Fruit fly (Drosophila melanogaster) whole organism, wandering third instar larva: ENCODE results near the gene osp.
A peak's percentile ranks its signal among the peaks of the same experiment; 100 is the strongest.

Source experiments
- Abd-B ChIP-seq: fragments of >200 bp; optimal IDR thresholded peaks from 2 replicates; lab custom pipeline; 2017; ENCODE audit warnings: missing biosample characterization, missing genetic modification characterization
- CG32264 ChIP-seq: fragments of 200-800 bp; sonication (Bioruptor generic); optimal IDR thresholded peaks from 2 replicates; lab custom pipeline; 2016; ENCODE audit warnings: missing biosample characterization, missing genetic modification characterization
- CG9705 ChIP-seq: fragments of 200-800 bp; sonication (Bioruptor generic); optimal IDR thresholded peaks from 2 replicates; lab custom pipeline; 2018; ENCODE audit warnings: missing biosample characterization, mild to moderate bottlenecking, missing genetic modification characterization
- Dfd ChIP-seq: fragments of >200 bp; optimal IDR thresholded peaks from 2 replicates; lab custom pipeline; 2017; ENCODE audit warnings: missing biosample characterization, missing genetic modification characterization
- Dif ChIP-seq: fragments of 200-275, 200-300 bp; sonication (Bioruptor generic); optimal IDR thresholded peaks from 2 replicates; lab custom pipeline; 2018; ENCODE audit warnings: missing biosample characterization, missing genetic modification characterization; ENCODE audit not compliant: partially characterized antibody
- GATAd ChIP-seq: sonication (Bioruptor generic); optimal IDR thresholded peaks from 2 replicates; lab custom pipeline; 2016; ENCODE audit warnings: missing biosample characterization, missing genetic modification characterization
- Hnf4 ChIP-seq: fragments of 200-800 bp; sonication (Bioruptor generic); optimal IDR thresholded peaks from 2 replicates; lab custom pipeline; 2016; ENCODE audit warnings: missing biosample characterization, mild to moderate bottlenecking, missing genetic modification characterization
- Hr78 ChIP-seq: fragments of >200 bp; optimal IDR thresholded peaks from 2 replicates; lab custom pipeline; 2017; ENCODE audit warnings: missing biosample characterization, missing genetic modification characterization
- Jra ChIP-seq: sonication (Bioruptor generic); optimal IDR thresholded peaks from 2 replicates; lab custom pipeline; 2016; ENCODE audit warnings: missing biosample characterization, missing genetic modification characterization
- N ChIP-seq: fragments of >200 bp; optimal IDR thresholded peaks from 2 replicates; lab custom pipeline; 2018; ENCODE audit warnings: missing biosample characterization, missing external identifiers, missing genetic modification characterization
- OdsH ChIP-seq: fragments of 200-800 bp; sonication (Bioruptor generic); optimal IDR thresholded peaks from 2 replicates; lab custom pipeline; 2016; ENCODE audit warnings: missing biosample characterization, mild to moderate bottlenecking, missing genetic modification characterization
- Rel ChIP-seq, 2 experiments: fragments of 200-800 bp; sonication (Bioruptor generic) in 1 of 2; optimal IDR thresholded peaks; 2 replicates in 1 of 2; 3 replicates in 1 of 2; lab custom pipeline; 2016 to 2019; ENCODE audit warnings: mild to moderate bottlenecking in 2 of 2, missing biosample characterization in 2 of 2, missing genetic modification characterization in 2 of 2, moderate library complexity in 1 of 2
- Sp1 ChIP-seq: fragments of 200-800 bp; sonication (Bioruptor generic); optimal IDR thresholded peaks from 3 replicates; lab custom pipeline; 2019; ENCODE audit warnings: missing biosample characterization, mild to moderate bottlenecking, missing genetic modification characterization, moderate library complexity
- Vsx2 ChIP-seq: fragments of 200-300, 225-300 bp; sonication (Bioruptor generic); optimal IDR thresholded peaks from 2 replicates; lab custom pipeline; 2018; ENCODE audit warnings: missing biosample characterization, missing genetic modification characterization; ENCODE audit not compliant: partially characterized antibody
- br ChIP-seq: fragments of 200-800 bp; sonication (Bioruptor generic); optimal IDR thresholded peaks from 2 replicates; lab custom pipeline; 2016; ENCODE audit warnings: missing biosample characterization, missing genetic modification characterization
- brk ChIP-seq: fragments of 200-800 bp; sonication (Bioruptor generic); optimal IDR thresholded peaks from 2 replicates; lab custom pipeline; 2016; ENCODE audit warnings: missing biosample characterization, mild to moderate bottlenecking, missing genetic modification characterization
- dmrt93B ChIP-seq: fragments of 200-800 bp; sonication (Bioruptor generic); optimal IDR thresholded peaks from 2 replicates; lab custom pipeline; 2018; ENCODE audit warnings: missing biosample characterization, mild to moderate bottlenecking, missing genetic modification characterization
- dsf ChIP-seq: sonication (Bioruptor generic); optimal IDR thresholded peaks from 2 replicates; lab custom pipeline; 2016; ENCODE audit warnings: missing biosample characterization, missing genetic modification characterization, borderline replicate concordance
- ey ChIP-seq: fragments of 200-800 bp; sonication (Bioruptor generic); optimal IDR thresholded peaks from 2 replicates; lab custom pipeline; 2016; ENCODE audit warnings: missing biosample characterization, missing genetic modification characterization
- foxo ChIP-seq, 2 experiments: fragments of 200-800 bp; sonication (Bioruptor generic); optimal IDR thresholded peaks; 2 replicates in 1 of 2; 3 replicates in 1 of 2; lab custom pipeline; 2016 to 2017; ENCODE audit warnings: missing biosample characterization in 2 of 2, missing genetic modification characterization in 2 of 2
- fru ChIP-seq: fragments of 200-800 bp; sonication (Bioruptor generic); optimal IDR thresholded peaks from 3 replicates; lab custom pipeline; 2016; ENCODE audit warnings: missing biosample characterization, mild to moderate bottlenecking, missing genetic modification characterization
- lola ChIP-seq: fragments of >200 bp; optimal IDR thresholded peaks from 2 replicates; lab custom pipeline; 2017; ENCODE audit warnings: missing biosample characterization, missing genetic modification characterization
- pan ChIP-seq: fragments of >200 bp; optimal IDR thresholded peaks from 2 replicates; lab custom pipeline; 2017
- psq ChIP-seq: fragments of 200-800 bp; sonication (Bioruptor generic); optimal IDR thresholded peaks from 3 replicates; lab custom pipeline; 2017; ENCODE audit warnings: missing biosample characterization, mild to moderate bottlenecking, missing genetic modification characterization, moderate library complexity
- sage ChIP-seq: fragments of 200-800 bp; sonication (Bioruptor generic); optimal IDR thresholded peaks from 2 replicates; lab custom pipeline; 2016; ENCODE audit warnings: missing biosample characterization, mild to moderate bottlenecking, missing genetic modification characterization
- tai ChIP-seq: sonication (Bioruptor generic); optimal IDR thresholded peaks from 2 replicates; lab custom pipeline; 2016; ENCODE audit warnings: missing biosample characterization, missing genetic modification characterization
- usp ChIP-seq: fragments of >200 bp; optimal IDR thresholded peaks from 2 replicates; lab custom pipeline; 2017; ENCODE audit warnings: missing biosample characterization, missing genetic modification characterization
- woc ChIP-seq: sonication (Bioruptor generic); optimal IDR thresholded peaks from 2 replicates; lab custom pipeline; 2016; ENCODE audit warnings: missing biosample characterization, mild to moderate bottlenecking, missing genetic modification characterization

Gene osp

dm6 chr2L:14571673-14572461 lies 117.3 kb downstream of the osp start:
- no peak for TF ChIP-seq Jra
- TF ChIP-seq foxo (GFP tag; optimal IDR thresholded peaks at IDR 0.05; lab: Kevin White, UChicago): peak in 1 of 2 experiments; percentile 70
- TF ChIP-seq dmrt93B: no peak
- TF ChIP-seq br (GFP tag; lab: Kevin White, UChicago): no peak
- TF ChIP-seq Sp1 (GFP tag; lab: Kevin White, UChicago): no peak
- TF ChIP-seq usp (GFP tag; lab: Kevin White, UChicago): no peak
- TF ChIP-seq Hnf4 (GFP tag; lab: Kevin White, UChicago): no peak
- no peak for TF ChIP-seq GATAd (GFP tag; lab: Kevin White, UChicago)
- peak; percentile 36 for TF ChIP-seq Vsx2 (GFP tag; lab: Kevin White, UChicago)
- peak; percentile 45 for TF ChIP-seq fru (GFP tag; lab: Kevin White, UChicago)
- TF ChIP-seq Hr78: no peak
- TF ChIP-seq psq (GFP tag; lab: Kevin White, UChicago): no peak
- TF ChIP-seq Rel (GFP tag; optimal IDR thresholded peaks at IDR 0.05; lab: Kevin White, UChicago): no peak
- no peak for TF ChIP-seq Rel (tag; optimal IDR thresholded peaks at IDR 0.05; lab: Kevin White, UChicago)
- TF ChIP-seq, all 38 proteins: peak for 3

- TF ChIP-seq dsf (GFP tag; lab: Kevin White, UChicago): no peak
- no peak for TF ChIP-seq psq (GFP tag; lab: Kevin White, UChicago)
- TF ChIP-seq tai: no peak
- TF ChIP-seq Sp1 (GFP tag; lab: Kevin White, UChicago): no peak
- TF ChIP-seq CG9705 (GFP tag; lab: Kevin White, UChicago): no peak
- no peak for TF ChIP-seq OdsH (GFP tag; lab: Kevin White, UChicago)
- TF ChIP-seq ey (GFP tag; lab: Kevin White, UChicago): no peak
- no peak for TF ChIP-seq Hr78
- no peak for TF ChIP-seq brk (GFP tag; lab: Kevin White, UChicago)
- TF ChIP-seq usp (GFP tag; lab: Kevin White, UChicago): no peak
- TF ChIP-seq Abd-B (GFP tag; lab: Kevin White, UChicago): no peak
- no peak for TF ChIP-seq lola (GFP tag; lab: Kevin White, UChicago)
- no peak for TF ChIP-seq Hnf4 (GFP tag; lab: Kevin White, UChicago)
- no peak for TF ChIP-seq pan (lab: Kevin White, UChicago)
- TF ChIP-seq N: no peak
- no peak for TF ChIP-seq CG32264 (GFP tag; lab: Kevin White, UChicago)
- no peak for TF ChIP-seq fru (GFP tag; lab: Kevin White, UChicago)
- no peak for TF ChIP-seq foxo (GFP tag; optimal IDR thresholded peaks at IDR 0.05; lab: Kevin White, UChicago)
- no peak for TF ChIP-seq Dfd (GFP tag; lab: Kevin White, UChicago)
Measured at dm6 chr2L:14570843-14571242, 118.3 kb downstream of the osp start.

- TF ChIP-seq woc (GFP tag; lab: Kevin White, UChicago) (no peak), Dif (GFP tag; lab: Kevin White, UChicago) (no peak)
Measured at dm6 chr2L:14570129-14570528, 119.0 kb downstream of the osp start.

- TF ChIP-seq fru (GFP tag; lab: Kevin White, UChicago) (peak; percentile 8), Rel (GFP tag; optimal IDR thresholded peaks at IDR 0.05; lab: Kevin White, UChicago) (no peak), Rel (tag; optimal IDR thresholded peaks at IDR 0.05; lab: Kevin White, UChicago) (no peak), Vsx2 (GFP tag; lab: Kevin White, UChicago) (no peak), Sp1 (GFP tag; lab: Kevin White, UChicago) (peak; percentile 35), OdsH (GFP tag; lab: Kevin White, UChicago) (peak; percentile 9), woc (GFP tag; lab: Kevin White, UChicago) (peak; percentile 21)
Measured at dm6 chr2L:14569301-14569700, 119.8 kb downstream of the osp start.

dm6 chr2L:14568507-14569104 lies 120.5 kb downstream of the osp start:
- TF ChIP-seq sage (GFP tag; lab: Kevin White, UChicago): no peak
- TF ChIP-seq br (GFP tag; lab: Kevin White, UChicago): peak; percentile 10
- no peak for TF ChIP-seq pan (lab: Kevin White, UChicago)
- TF ChIP-seq, all 38 proteins: peak for 1
